Worm (Caenorhabditis elegans): ENCODE data around the gene vab-7.

DNA sequence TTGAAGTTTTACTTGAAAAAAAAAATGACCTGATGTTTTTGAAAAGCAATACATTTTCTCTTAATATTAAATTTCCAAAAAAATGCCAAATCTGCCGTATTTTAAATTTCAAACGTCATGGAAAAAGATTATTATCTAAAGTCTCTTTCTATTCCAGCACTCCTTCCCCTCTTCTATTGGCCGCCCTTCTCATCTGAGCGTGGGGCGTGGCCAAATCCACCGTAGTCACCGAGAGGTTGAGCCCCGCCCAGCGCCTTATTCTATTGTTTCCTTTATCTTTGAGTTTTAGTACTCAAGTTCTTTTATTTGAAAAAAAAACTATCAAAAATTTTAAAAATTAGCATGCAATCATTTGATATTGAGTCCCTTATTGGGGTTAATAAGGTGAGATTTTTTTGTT is at the start of gene vab-7:
- TF ChIP-seq ztf-11 (tag; optimal IDR thresholded peaks at IDR 0.05) (no peak), R02D3.7 (tag; optimal IDR thresholded peaks at IDR 0.05) (no peak), nhr-25 (tag; optimal IDR thresholded peaks at IDR 0.05) (no peak), nhr-77 (tag; optimal IDR thresholded peaks at IDR 0.05) (no peak), unc-62 (GFP tag; optimal IDR thresholded peaks at IDR 0.05) (no peak), nhr-12 (tag; optimal IDR thresholded peaks at IDR 0.05) (no peak), jun-1 (tag; optimal IDR thresholded peaks at IDR 0.05) (no peak), nhr-23 (tag; optimal IDR thresholded peaks at IDR 0.05) (no peak), fos-1 (tag; optimal IDR thresholded peaks at IDR 0.05) (no peak), nhr-237 (tag; optimal IDR thresholded peaks at IDR 0.05) (no peak), fkh-2 (tag; optimal IDR thresholded peaks at IDR 0.05) (no peak), snpc-4 (tag; optimal IDR thresholded peaks at IDR 0.05) (no peak)
